Worm (Caenorhabditis elegans): ENCODE data around the gene C26H9A.3.

C26H9A.3 gene

ce11 chrIV:12594574-12594973 is 44.6 kb downstream of the C26H9A.3 start:
- TF ChIP-seq W03F9.2 (tag; optimal IDR thresholded peaks at IDR 0.05) (no peak), dao-5 (tag; optimal IDR thresholded peaks at IDR 0.05) (peak; percentile 52), him-1 (tag; optimal IDR thresholded peaks at IDR 0.05) (peak; percentile 74)

ce11 chrIV:12590373-12590772 is 48.8 kb downstream of the C26H9A.3 start, which contains the start of gene cul-6:
cul-6 (minus strand) TSS chrIV:12590451.
- no peak for TF ChIP-seq dao-5 (tag; optimal IDR thresholded peaks at IDR 0.05)

Data from whole organism, L4/young adult.